Fruit fly (Drosophila melanogaster) whole organism, wandering third instar larva: Measurements from ENCODE around the gene Cpr72Eb.

ENCODE experiments used
- CG32264 ChIP-seq: fragments of 200-800 bp; sonication (Bioruptor generic); optimal IDR thresholded peaks from 2 replicates; lab custom pipeline; 2016; ENCODE audit warnings: missing biosample characterization, missing genetic modification characterization
- CrebA ChIP-seq: fragments of 200-800 bp; sonication (Bioruptor generic); optimal IDR thresholded peaks from 2 replicates; lab custom pipeline; 2016; ENCODE audit warnings: missing biosample characterization, mild to moderate bottlenecking, missing genetic modification characterization, borderline replicate concordance
- Dfd ChIP-seq: fragments of >200 bp; optimal IDR thresholded peaks from 2 replicates; lab custom pipeline; 2017; ENCODE audit warnings: missing biosample characterization, missing genetic modification characterization
- Dif ChIP-seq: fragments of 200-275, 200-300 bp; sonication (Bioruptor generic); optimal IDR thresholded peaks from 2 replicates; lab custom pipeline; 2018; ENCODE audit warnings: missing biosample characterization, missing genetic modification characterization; ENCODE audit not compliant: partially characterized antibody
- GATAd ChIP-seq: sonication (Bioruptor generic); optimal IDR thresholded peaks from 2 replicates; lab custom pipeline; 2016; ENCODE audit warnings: missing biosample characterization, missing genetic modification characterization
- HLH106 ChIP-seq: fragments of 200-800 bp; optimal IDR thresholded peaks from 3 replicates; lab custom pipeline; 2019; ENCODE audit warnings: missing biosample characterization, mild to moderate bottlenecking, missing genetic modification characterization, moderate library complexity
- Hnf4 ChIP-seq: fragments of 200-800 bp; sonication (Bioruptor generic); optimal IDR thresholded peaks from 2 replicates; lab custom pipeline; 2016; ENCODE audit warnings: missing biosample characterization, mild to moderate bottlenecking, missing genetic modification characterization
- Hr83 ChIP-seq: fragments of 200-300 bp; sonication (Bioruptor generic); optimal IDR thresholded peaks from 2 replicates; lab custom pipeline; 2016; ENCODE audit warnings: missing biosample characterization, mild to moderate bottlenecking, missing genetic modification characterization, moderate library complexity; ENCODE audit not compliant: poor library complexity, severe bottlenecking
- Mio ChIP-seq: sonication (Bioruptor generic); optimal IDR thresholded peaks from 2 replicates; lab custom pipeline; 2016; ENCODE audit warnings: missing biosample characterization, missing genetic modification characterization
- Myc ChIP-seq: fragments of >200 bp; optimal IDR thresholded peaks from 2 replicates; lab custom pipeline; 2017
- N ChIP-seq: fragments of >200 bp; optimal IDR thresholded peaks from 2 replicates; lab custom pipeline; 2018; ENCODE audit warnings: missing biosample characterization, missing external identifiers, missing genetic modification characterization
- Rel ChIP-seq, 2 experiments: fragments of 200-800 bp; sonication (Bioruptor generic) in 1 of 2; optimal IDR thresholded peaks; 2 replicates in 1 of 2; 3 replicates in 1 of 2; lab custom pipeline; 2016 to 2019; ENCODE audit warnings: mild to moderate bottlenecking in 2 of 2, missing biosample characterization in 2 of 2, missing genetic modification characterization in 2 of 2, moderate library complexity in 1 of 2
- Sp1 ChIP-seq: fragments of 200-800 bp; sonication (Bioruptor generic); optimal IDR thresholded peaks from 3 replicates; lab custom pipeline; 2019; ENCODE audit warnings: missing biosample characterization, mild to moderate bottlenecking, missing genetic modification characterization, moderate library complexity
- Vsx2 ChIP-seq: fragments of 200-300, 225-300 bp; sonication (Bioruptor generic); optimal IDR thresholded peaks from 2 replicates; lab custom pipeline; 2018; ENCODE audit warnings: missing biosample characterization, missing genetic modification characterization; ENCODE audit not compliant: partially characterized antibody
- br ChIP-seq: fragments of 200-800 bp; sonication (Bioruptor generic); optimal IDR thresholded peaks from 2 replicates; lab custom pipeline; 2016; ENCODE audit warnings: missing biosample characterization, missing genetic modification characterization
- brk ChIP-seq: fragments of 200-800 bp; sonication (Bioruptor generic); optimal IDR thresholded peaks from 2 replicates; lab custom pipeline; 2016; ENCODE audit warnings: missing biosample characterization, mild to moderate bottlenecking, missing genetic modification characterization
- dl ChIP-seq, 2 experiments: fragments of 175-275, 200-275 bp in 1 of 2; fragments of 200-275 bp in 1 of 2; sonication (Bioruptor generic); optimal IDR thresholded peaks; lab custom pipeline; 2018; ENCODE audit warnings: mild to moderate bottlenecking in 2 of 2, missing biosample characterization in 2 of 2, missing genetic modification characterization in 2 of 2, moderate library complexity in 2 of 2; ENCODE audit not compliant: partially characterized antibody in 2 of 2, insufficient read depth in 1 of 2
- dmrt93B ChIP-seq: fragments of 200-800 bp; sonication (Bioruptor generic); optimal IDR thresholded peaks from 2 replicates; lab custom pipeline; 2018; ENCODE audit warnings: missing biosample characterization, mild to moderate bottlenecking, missing genetic modification characterization
- dsf ChIP-seq: sonication (Bioruptor generic); optimal IDR thresholded peaks from 2 replicates; lab custom pipeline; 2016; ENCODE audit warnings: missing biosample characterization, missing genetic modification characterization, borderline replicate concordance
- ey ChIP-seq: fragments of 200-800 bp; sonication (Bioruptor generic); optimal IDR thresholded peaks from 2 replicates; lab custom pipeline; 2016; ENCODE audit warnings: missing biosample characterization, missing genetic modification characterization
- foxo ChIP-seq, 2 experiments: fragments of 200-800 bp; sonication (Bioruptor generic); optimal IDR thresholded peaks; 2 replicates in 1 of 2; 3 replicates in 1 of 2; lab custom pipeline; 2016 to 2017; ENCODE audit warnings: missing biosample characterization in 2 of 2, missing genetic modification characterization in 2 of 2
- fru ChIP-seq: fragments of 200-800 bp; sonication (Bioruptor generic); optimal IDR thresholded peaks from 3 replicates; lab custom pipeline; 2016; ENCODE audit warnings: missing biosample characterization, mild to moderate bottlenecking, missing genetic modification characterization
- h ChIP-seq: fragments of 200-800 bp; sonication (Bioruptor generic); optimal IDR thresholded peaks from 3 replicates; lab custom pipeline; 2016; ENCODE audit warnings: missing biosample characterization, mild to moderate bottlenecking, missing genetic modification characterization
- lola ChIP-seq: fragments of >200 bp; optimal IDR thresholded peaks from 2 replicates; lab custom pipeline; 2017; ENCODE audit warnings: missing biosample characterization, missing genetic modification characterization
- pan ChIP-seq: fragments of >200 bp; optimal IDR thresholded peaks from 2 replicates; lab custom pipeline; 2017
- psq ChIP-seq: fragments of 200-800 bp; sonication (Bioruptor generic); optimal IDR thresholded peaks from 3 replicates; lab custom pipeline; 2017; ENCODE audit warnings: missing biosample characterization, mild to moderate bottlenecking, missing genetic modification characterization, moderate library complexity
- rgr ChIP-seq: fragments of 200-800 bp; sonication (Bioruptor generic); optimal IDR thresholded peaks from 3 replicates; lab custom pipeline; 2016; ENCODE audit warnings: missing biosample characterization, mild to moderate bottlenecking, missing genetic modification characterization
- tai ChIP-seq: sonication (Bioruptor generic); optimal IDR thresholded peaks from 2 replicates; lab custom pipeline; 2016; ENCODE audit warnings: missing biosample characterization, missing genetic modification characterization
- usp ChIP-seq: fragments of >200 bp; optimal IDR thresholded peaks from 2 replicates; lab custom pipeline; 2017; ENCODE audit warnings: missing biosample characterization, missing genetic modification characterization
- woc ChIP-seq: sonication (Bioruptor generic); optimal IDR thresholded peaks from 2 replicates; lab custom pipeline; 2016; ENCODE audit warnings: missing biosample characterization, mild to moderate bottlenecking, missing genetic modification characterization

The Cpr72Eb gene

DNA sequence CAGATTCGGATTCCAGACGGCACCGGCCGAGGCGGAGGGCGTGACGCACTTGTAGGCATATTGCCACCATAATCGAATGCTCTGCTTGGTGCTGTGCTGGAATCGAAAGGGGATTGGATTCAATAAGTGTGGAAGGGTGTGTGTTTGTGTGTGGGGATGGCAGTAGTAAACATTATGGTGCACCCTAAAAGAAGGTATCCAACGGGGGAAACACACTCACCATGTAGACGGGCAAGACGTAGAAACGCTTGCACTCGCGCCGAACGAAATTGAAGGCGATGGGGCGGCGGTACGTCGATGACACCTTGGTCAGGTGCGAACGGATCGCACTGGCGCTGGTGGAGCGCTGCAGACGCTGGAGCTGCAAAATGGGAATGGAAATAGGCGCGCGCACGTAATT lies 26.6 kb downstream of the Cpr72Eb start:
- TF ChIP-seq Hr83 (GFP tag; lab: Kevin White, UChicago) (no peak), foxo (GFP tag; optimal IDR thresholded peaks at IDR 0.05; lab: Kevin White, UChicago) (no peak), Hnf4 (GFP tag; lab: Kevin White, UChicago) (no peak), h (GFP tag; lab: Kevin White, UChicago) (no peak), dl (GFP tag; optimal IDR thresholded peaks at IDR 0.05; lab: Kevin White, UChicago; ENCODE audit: insufficient read depth in 1 of 2, partially characterized antibody in 2 of 2) (no peak), N (no peak), rgr (GFP tag; lab: Kevin White, UChicago) (no peak), Rel (GFP tag; optimal IDR thresholded peaks at IDR 0.05; lab: Kevin White, UChicago) (no peak), Rel (tag; optimal IDR thresholded peaks at IDR 0.05; lab: Kevin White, UChicago) (peak; percentile 77)

DNA sequence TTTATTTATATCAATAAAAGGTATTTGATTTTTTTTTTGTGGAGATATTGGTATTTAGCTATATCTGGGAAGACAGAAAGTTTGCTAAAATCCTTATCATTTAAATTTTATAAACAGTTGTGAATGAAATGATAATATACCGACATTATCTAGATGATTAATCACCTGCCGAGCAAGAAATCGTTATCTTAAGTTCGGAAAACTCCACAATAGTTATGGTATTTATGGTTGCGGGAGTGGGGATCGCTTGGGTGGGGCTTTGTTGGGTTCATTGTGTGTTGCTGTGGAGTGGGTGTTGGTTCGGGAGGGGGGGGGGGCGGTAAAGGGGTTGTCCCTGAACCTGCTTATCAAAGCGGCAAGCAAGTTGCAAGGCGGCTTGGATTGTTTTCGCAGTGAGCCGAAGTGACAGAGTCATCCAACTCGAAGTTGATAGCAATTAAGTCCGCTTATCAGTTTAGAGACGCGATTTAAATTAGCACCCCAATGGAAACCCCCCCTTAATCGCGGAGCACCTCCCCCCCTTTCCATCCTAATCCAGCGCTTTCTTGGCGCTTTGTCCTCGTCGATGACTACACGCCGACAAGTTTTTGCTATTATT lies 27.6 kb downstream of the Cpr72Eb start:
- TF ChIP-seq Rel (GFP tag; optimal IDR thresholded peaks at IDR 0.05; lab: Kevin White, UChicago): no peak
- peak; percentile 87 for TF ChIP-seq Rel (tag; optimal IDR thresholded peaks at IDR 0.05; lab: Kevin White, UChicago)
- TF ChIP-seq rgr (GFP tag; lab: Kevin White, UChicago): no peak
- no peak for TF ChIP-seq Myc
- TF ChIP-seq lola: no peak
- no peak for TF ChIP-seq ey (GFP tag; lab: Kevin White, UChicago)
- TF ChIP-seq Sp1 (GFP tag; lab: Kevin White, UChicago): no peak

DNA sequence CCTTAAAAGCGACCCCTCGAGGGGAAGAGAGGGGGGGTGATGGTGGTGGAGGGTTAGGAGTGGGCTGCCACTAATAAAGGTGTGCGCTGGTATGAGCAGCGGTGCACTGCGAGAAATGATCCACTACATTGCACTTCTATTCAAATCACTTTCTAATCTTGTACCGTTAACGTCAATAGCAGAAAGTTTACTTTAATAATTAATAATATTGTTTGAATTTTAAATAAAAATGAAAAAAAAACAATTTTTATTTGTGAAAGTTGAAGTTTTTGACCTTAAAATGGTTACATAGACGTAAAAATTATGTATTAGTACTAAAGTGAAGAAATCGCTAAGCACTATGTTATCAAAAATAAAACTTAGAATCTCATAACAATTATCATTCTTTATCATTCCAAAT lies 28.2 kb downstream of the Cpr72Eb start:
- TF ChIP-seq foxo (GFP tag; optimal IDR thresholded peaks at IDR 0.05; lab: Kevin White, UChicago) (no peak), usp (GFP tag; lab: Kevin White, UChicago) (no peak), psq (no peak), Myc (no peak), HLH106 (no peak), CG32264 (no peak), br (GFP tag; lab: Kevin White, UChicago) (no peak), dsf (GFP tag; lab: Kevin White, UChicago) (no peak), dl (GFP tag; optimal IDR thresholded peaks at IDR 0.05; lab: Kevin White, UChicago; ENCODE audit: insufficient read depth in 1 of 2, partially characterized antibody in 2 of 2) (no peak), dmrt93B (no peak), Dif (no peak), Mio (GFP tag; lab: Kevin White, UChicago) (no peak), pan (lab: Kevin White, UChicago) (no peak), N (no peak), CrebA (GFP tag; lab: Kevin White, UChicago) (no peak), Vsx2 (no peak), GATAd (GFP tag; lab: Kevin White, UChicago) (no peak)

DNA sequence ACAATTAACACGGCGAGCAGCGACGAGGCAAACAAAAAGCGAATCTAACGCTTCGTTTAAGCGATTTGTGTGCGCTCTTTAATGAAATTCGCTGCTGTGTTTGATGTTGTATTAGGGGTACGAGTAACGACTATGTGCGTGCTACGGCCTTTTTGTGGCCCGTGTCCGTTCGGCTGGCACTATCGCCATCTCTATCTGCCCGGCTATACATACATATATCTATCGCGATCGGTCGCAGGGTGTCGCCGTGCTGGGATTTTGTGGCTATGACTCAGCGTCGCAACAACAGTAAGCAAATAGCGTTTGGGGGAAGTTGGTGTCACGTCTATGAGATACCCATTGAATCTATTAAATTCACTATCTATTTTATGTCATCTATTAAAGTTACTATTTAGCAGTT lies 29.0 kb downstream of the Cpr72Eb start:
- TF ChIP-seq Hr83 (GFP tag; lab: Kevin White, UChicago): no peak
- TF ChIP-seq Sp1 (GFP tag; lab: Kevin White, UChicago): no peak
- TF ChIP-seq Rel (GFP tag; optimal IDR thresholded peaks at IDR 0.05; lab: Kevin White, UChicago): no peak
- TF ChIP-seq Rel (tag; optimal IDR thresholded peaks at IDR 0.05; lab: Kevin White, UChicago): peak; percentile 11
- no peak for TF ChIP-seq Mio (GFP tag; lab: Kevin White, UChicago)
- TF ChIP-seq Dif: no peak
- no peak for TF ChIP-seq rgr (GFP tag; lab: Kevin White, UChicago)
- TF ChIP-seq woc (GFP tag; lab: Kevin White, UChicago): no peak

DNA sequence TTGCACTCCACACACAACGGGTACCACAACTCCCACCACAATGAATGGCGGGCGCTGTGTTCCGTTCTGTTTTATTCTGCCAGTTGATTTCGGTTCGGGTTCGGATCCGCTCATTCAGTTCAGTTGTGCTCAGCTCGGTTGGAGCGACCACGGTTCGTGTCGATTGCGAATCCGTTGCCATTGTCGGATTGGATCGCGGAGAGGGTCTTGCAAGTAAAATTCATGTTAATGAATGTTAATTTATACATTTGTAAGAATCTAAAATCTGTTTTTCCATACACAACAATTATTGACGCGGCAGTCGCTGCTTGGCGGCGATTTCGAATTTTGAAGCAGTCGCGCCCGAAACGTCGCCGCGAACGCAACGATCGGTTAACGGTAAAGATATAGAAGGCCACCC lies 29.8 kb downstream of the Cpr72Eb start, which contains the start of gene Gagr:
Gene Gagr (plus strand): TSS at position 81 of the 400 bp plus-strand sequence.
- TF ChIP-seq fru (GFP tag; lab: Kevin White, UChicago) (no peak), Rel (GFP tag; optimal IDR thresholded peaks at IDR 0.05; lab: Kevin White, UChicago) (no peak), Rel (tag; optimal IDR thresholded peaks at IDR 0.05; lab: Kevin White, UChicago) (peak; percentile 5), dsf (GFP tag; lab: Kevin White, UChicago) (no peak)

DNA sequence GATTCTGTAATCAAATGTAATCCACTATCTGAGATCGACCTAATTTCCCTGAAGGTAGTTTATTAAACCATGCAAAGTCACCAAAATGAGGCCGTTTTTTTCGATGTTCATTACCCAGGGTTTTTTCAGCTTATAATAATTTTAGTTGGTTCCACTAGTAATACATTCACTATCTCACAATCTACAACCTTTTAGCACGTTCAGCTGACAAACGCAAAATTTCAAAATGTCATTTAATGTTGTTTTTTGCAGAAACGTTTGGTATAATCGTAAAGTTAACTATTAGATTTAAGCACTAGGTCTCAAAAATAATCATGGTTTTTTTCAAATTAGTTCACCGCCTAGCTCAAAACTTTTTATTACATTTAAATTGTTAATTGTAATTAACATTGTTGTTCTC lies 35.5 kb downstream of the Cpr72Eb start, which contains the start of gene CG44836:
Gene CG44836 (minus strand): TSS at position 101 of the 400 bp plus-strand sequence.
- TF ChIP-seq Mio (GFP tag; lab: Kevin White, UChicago) (no peak), CG32264 (no peak), Dfd (GFP tag; lab: Kevin White, UChicago) (no peak), lola (no peak), N (no peak), Myc (no peak), dl (GFP tag; optimal IDR thresholded peaks at IDR 0.05; lab: Kevin White, UChicago; ENCODE audit: insufficient read depth in 1 of 2, partially characterized antibody in 2 of 2) (no peak), HLH106 (no peak), CrebA (GFP tag; lab: Kevin White, UChicago) (no peak), pan (lab: Kevin White, UChicago) (no peak), usp (GFP tag; lab: Kevin White, UChicago) (no peak), tai (GFP tag; lab: Kevin White, UChicago) (no peak), Sp1 (GFP tag; lab: Kevin White, UChicago) (no peak), brk (no peak)
